Fruit fly (Drosophila melanogaster): Measurements from ENCODE around the gene CG31248.

Gene CG31248

DNA sequence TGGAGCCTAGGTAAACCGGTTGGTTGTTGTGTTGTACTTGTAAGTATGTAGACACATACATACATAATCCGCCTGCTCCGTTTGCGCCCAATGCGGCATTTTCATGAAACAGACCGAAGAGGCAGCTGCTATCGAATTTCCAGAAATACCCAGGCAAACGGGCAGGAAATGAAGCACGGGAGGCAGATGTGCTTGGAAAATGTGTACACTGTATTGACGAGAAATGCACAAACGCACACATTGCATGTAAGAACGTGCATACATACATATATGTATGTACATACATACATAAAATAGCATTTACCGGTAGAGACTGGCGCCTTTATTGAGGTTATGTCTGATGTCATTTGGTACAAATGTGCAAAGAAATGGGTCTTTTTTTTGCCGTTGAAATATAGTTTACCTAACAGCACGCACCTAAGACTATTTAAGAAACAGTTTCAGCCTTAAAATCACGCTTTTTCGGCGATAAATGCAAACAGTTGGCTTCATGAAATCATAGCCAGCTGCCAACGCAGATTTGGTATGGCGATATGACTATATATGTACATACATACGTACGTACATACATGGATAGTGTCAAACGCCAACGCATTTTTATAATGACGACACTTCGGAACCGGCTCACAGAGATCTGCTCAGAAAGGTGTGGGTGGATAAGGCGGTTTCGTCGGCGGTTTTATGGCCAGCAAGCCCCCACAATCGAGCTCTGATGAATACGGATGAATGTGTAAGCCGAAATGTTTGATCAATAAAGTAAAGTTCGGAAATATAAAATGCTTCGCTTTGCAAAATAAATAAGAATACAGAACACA is 39.4 kb upstream of the CG31248 start (continued):
- TF ChIP-seq ci (GFP tag; IDR thresholded peaks at IDR 0.05) (peak; percentile 53; the same call in 1 of the 3 replicates), CG32767 (GFP tag; IDR thresholded peaks at IDR 0.05) (peak; percentile 80; the same call in 1 of the 2 replicates), bigmax (GFP tag; optimal IDR thresholded peaks at IDR 0.05) (peak; percentile 97), dmrt11E (tag; optimal IDR thresholded peaks at IDR 0.05) (no peak), CG34376 (GFP tag; optimal IDR thresholded peaks at IDR 0.05) (no peak), Oaz (GFP tag; IDR thresholded peaks at IDR 0.05) (no peak), CG17829 (tag; optimal IDR thresholded peaks at IDR 0.05) (peak; percentile 27), onecut (GFP tag; IDR thresholded peaks at IDR 0.05) (peak; percentile 62; the same call in 1 of the 2 replicates), rib (GFP tag; IDR thresholded peaks at IDR 0.05) (peak; percentile 46; the same call in 1 of the 2 replicates), CG15514 (GFP tag; optimal IDR thresholded peaks at IDR 0.05) (peak; percentile 88), cg (GFP tag; optimal IDR thresholded peaks at IDR 0.05) (peak; percentile 75), YL-1 (GFP tag; optimal IDR thresholded peaks at IDR 0.05) (peak; percentile 17), lola (GFP tag; optimal IDR thresholded peaks at IDR 0.05) (peak in 1 of 3 experiments; percentile 32), CG12236 (GFP tag; optimal IDR thresholded peaks at IDR 0.05) (no peak), so (GFP tag; IDR thresholded peaks at IDR 0.05) (peak; percentile 43; the same call in 2 of the 3 replicates), CG2116 (GFP tag; optimal IDR thresholded peaks at IDR 0.05) (peak; percentile 17), kni (GFP tag; optimal IDR thresholded peaks at IDR 0.05) (peak; percentile 84), Med (GFP tag) (peak; percentile 41), kah (GFP tag; optimal IDR thresholded peaks at IDR 0.05) (no peak), BtbVII (GFP tag; optimal IDR thresholded peaks at IDR 0.05) (peak; percentile 17), ac (GFP tag; optimal IDR thresholded peaks at IDR 0.05) (peak; percentile 79), grn (GFP tag; optimal IDR thresholded peaks at IDR 0.05) (peak; percentile 70), CG6765 (GFP tag; optimal IDR thresholded peaks at IDR 0.05) (peak; percentile 21), CG12769 (tag; optimal IDR thresholded peaks at IDR 0.05) (peak; percentile 23)

- 0 out of 3 replicates have a peak, but pooled peaks have one; percentile 28 for TF ChIP-seq ci (GFP tag; IDR thresholded peaks at IDR 0.05)
- TF ChIP-seq seq (GFP tag; IDR thresholded peaks at IDR 0.05) = 0 out of 2 replicates have a peak, but pooled peaks have one; percentile 5
- no peak for TF ChIP-seq CG2875 (GFP tag; optimal IDR thresholded peaks at IDR 0.05)
- TF ChIP-seq CG10431 (GFP tag; optimal IDR thresholded peaks at IDR 0.05) = no peak
- TF ChIP-seq gfzf (GFP tag; optimal IDR thresholded peaks at IDR 0.05) = no peak
- TF ChIP-seq ftz-f1 (GFP tag; optimal IDR thresholded peaks at IDR 0.05) = peak; percentile 69
- TF ChIP-seq CG17829 (tag; optimal IDR thresholded peaks at IDR 0.05) = peak; percentile 21
- no peak for TF ChIP-seq Doc2 (GFP tag; IDR thresholded peaks at IDR 0.05)
- no peak for TF ChIP-seq vvl (GFP tag; IDR thresholded peaks at IDR 0.05)
- no peak for TF ChIP-seq CG3281 (GFP tag; optimal IDR thresholded peaks at IDR 0.05)
- TF ChIP-seq Rfx (GFP tag; IDR thresholded peaks at IDR 0.05) = peak; percentile 23; the same call in 1 of the 2 replicates
- TF ChIP-seq CG31365 (tag; optimal IDR thresholded peaks at IDR 0.05) = peak; percentile 10
- peak; percentile 31 for TF ChIP-seq CG6854 (GFP tag; optimal IDR thresholded peaks at IDR 0.05)
- TF ChIP-seq sob (GFP tag; IDR thresholded peaks at IDR 0.05) = 0 out of 2 replicates have a peak, but pooled peaks have one; percentile 15
- no peak for TF ChIP-seq chn (GFP tag; optimal IDR thresholded peaks at IDR 0.05)
- peak; percentile 97 for TF ChIP-seq Deaf1 (tag; optimal IDR thresholded peaks at IDR 0.05)
- TF ChIP-seq jigr1 (GFP tag; IDR thresholded peaks at IDR 0.05) = no peak
- TF ChIP-seq zf30C (GFP tag; optimal IDR thresholded peaks at IDR 0.05) = peak; percentile 52
- TF ChIP-seq pros (GFP tag; optimal IDR thresholded peaks at IDR 0.05) = peak; percentile 36
- TF ChIP-seq gro (GFP tag; optimal IDR thresholded peaks at IDR 0.05) = peak; percentile 16
- TF ChIP-seq CG30403 (GFP tag; optimal IDR thresholded peaks at IDR 0.05) = no peak
- peak; percentile 31 for TF ChIP-seq CG13894 (tag; optimal IDR thresholded peaks at IDR 0.05)
- TF ChIP-seq Optix (GFP tag; IDR thresholded peaks at IDR 0.05) = no peak
- 0 out of 4 replicates have a peak, but pooled peaks have one; percentile 83 for TF ChIP-seq chinmo (GFP tag; IDR thresholded peaks at IDR 0.05; ENCODE audit: partially characterized antibody)
- TF ChIP-seq CG32767 (GFP tag; IDR thresholded peaks at IDR 0.05) = 0 out of 2 replicates have a peak, but pooled peaks have one; percentile 20
- no peak for TF ChIP-seq Usf (GFP tag; optimal IDR thresholded peaks at IDR 0.05)
These were observed 38.7 kb upstream of the CG31248 start for dm6 chr3R:7090337-7090830.

All from whole organism, embryonic.